Fruit fly (Drosophila melanogaster) whole organism, prepupa: ENCODE measurements around the gene Argp.

Experiments used
- CG11762 ChIP-seq: fragments of 200-800 bp; sonication (Bioruptor generic); optimal IDR thresholded peaks from 3 replicates; lab custom pipeline; 2016; ENCODE audit warnings: missing biosample characterization, missing genetic modification characterization; ENCODE audit not compliant: insufficient read depth
- CG6163 ChIP-seq: fragments of 200-800 bp; sonication (Bioruptor generic); IDR thresholded peaks from 3 replicates; pipeline ENCODE4 v1.3.6; 2022; ENCODE audit warnings: missing biosample characterization, missing genetic modification characterization
- CG6792 ChIP-seq: fragments of 200-800 bp; sonication (Bioruptor generic); optimal IDR thresholded peaks from 3 replicates; lab custom pipeline; 2016; ENCODE audit warnings: missing biosample characterization, missing genetic modification characterization
- CG8632 ChIP-seq: fragments of 200-800 bp; sonication (Bioruptor generic); optimal IDR thresholded peaks from 3 replicates; lab custom pipeline; 2016; ENCODE audit warnings: missing biosample characterization, missing genetic modification characterization
- Ets21C ChIP-seq: fragments of 200-800 bp; sonication (Bioruptor generic); optimal IDR thresholded peaks from 3 replicates; lab custom pipeline; 2016; ENCODE audit warnings: missing biosample characterization, missing genetic modification characterization
- Hr38 ChIP-seq: sonication (Bioruptor generic); optimal IDR thresholded peaks from 2 replicates; lab custom pipeline; 2016; ENCODE audit warnings: missing biosample characterization, missing genetic modification characterization
- Lpt ChIP-seq: fragments of 200-800 bp; sonication (Bioruptor generic); optimal IDR thresholded peaks from 3 replicates; lab custom pipeline; 2016; ENCODE audit warnings: missing biosample characterization, missing genetic modification characterization
- Met ChIP-seq: fragments of 200-800 bp; sonication (Bioruptor generic); optimal IDR thresholded peaks from 3 replicates; lab custom pipeline; 2016; ENCODE audit warnings: missing biosample characterization, missing genetic modification characterization
- Sox14 ChIP-seq: fragments of 200-800 bp; sonication (Bioruptor generic); optimal IDR thresholded peaks from 3 replicates; lab custom pipeline; 2016; ENCODE audit warnings: missing biosample characterization, missing genetic modification characterization
- cyc ChIP-seq: fragments of 200-800 bp; sonication (Bioruptor generic); optimal IDR thresholded peaks from 3 replicates; lab custom pipeline; 2016; ENCODE audit warnings: missing biosample characterization, missing genetic modification characterization
- esn ChIP-seq: fragments of 200-800 bp; sonication (Bioruptor generic); optimal IDR thresholded peaks from 2 replicates; lab custom pipeline; 2016; ENCODE audit warnings: missing biosample characterization, mild to moderate bottlenecking, missing genetic modification characterization, moderate library complexity
- fd59A ChIP-seq: fragments of 200-800 bp; sonication (Bioruptor generic); optimal IDR thresholded peaks from 2 replicates; lab custom pipeline; 2017; ENCODE audit warnings: missing biosample characterization, mild to moderate bottlenecking, missing genetic modification characterization, missing genetic modification reagents
- salr ChIP-seq, 2 experiments: fragments of 200-800 bp; sonication (Bioruptor generic); optimal IDR thresholded peaks; 3 replicates each; lab custom pipeline; 2016 to 2018; ENCODE audit warnings: missing biosample characterization in 2 of 2, missing genetic modification characterization in 2 of 2, mild to moderate bottlenecking in 1 of 2
- vri ChIP-seq: fragments of 200-800 bp; sonication (Bioruptor generic); optimal IDR thresholded peaks from 3 replicates; lab custom pipeline; 2016; ENCODE audit warnings: missing biosample characterization, mild to moderate bottlenecking, missing genetic modification characterization

DNA sequence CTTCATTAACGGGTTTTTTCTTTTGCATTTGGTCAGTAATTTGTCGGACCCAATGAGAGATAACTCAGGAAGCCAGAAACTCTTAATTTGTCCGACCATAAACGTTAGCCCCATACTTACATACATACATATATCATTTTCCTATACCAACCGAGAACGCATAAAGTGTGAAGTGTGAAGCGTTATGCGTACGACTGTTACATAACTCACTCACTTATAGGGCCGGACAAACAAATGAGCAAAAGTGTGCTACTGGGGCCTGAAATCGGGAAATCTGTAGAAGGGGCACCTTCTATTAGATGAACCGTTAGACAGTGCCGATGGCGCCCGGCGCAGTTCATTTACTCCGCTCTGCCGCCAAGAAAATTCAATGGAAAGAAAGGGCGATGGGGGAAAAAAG is 12.3 kb upstream of the Argp start:
- TF ChIP-seq Ets21C (no peak), Sox14 (no peak), CG11762 (GFP tag; lab: Kevin White, UChicago) (no peak), cyc (GFP tag; lab: Kevin White, UChicago) (no peak), salr (GFP tag; optimal IDR thresholded peaks at IDR 0.05; lab: Kevin White, UChicago) (no peak), CG8632 (GFP tag; lab: Kevin White, UChicago) (no peak), esn (GFP tag; lab: Kevin White, UChicago) (no peak), vri (GFP tag; lab: Kevin White, UChicago) (no peak), Met (no peak), CG6792 (GFP tag; lab: Kevin White, UChicago) (no peak), CG6163 (GFP tag; lab: Robert Waterston, UW) (no peak), Hr38 (GFP tag; lab: Kevin White, UChicago) (no peak), Lpt (GFP tag; lab: Kevin White, UChicago) (no peak), fd59A (GFP tag; lab: Kevin White, UChicago) (no peak)
